Worm (Caenorhabditis elegans) whole organism, L4 larva: Measurements from ENCODE around the gene ugt-62.

Experiments
- dmd-8 ChIP-seq: fragments of 200-800 bp; sonication (Bioruptor generic); IDR thresholded peaks from 2 replicates; pipeline ENCODE4 v1.3.6; 2022; ENCODE audit warnings: missing genetic modification characterization, missing compliant biosample characterization
- lin-39 ChIP-seq: fragments of 150-350 bp; optimal IDR thresholded peaks from 2 replicates; lab custom pipeline; 2014; ENCODE audit warnings: missing biosample characterization, missing genetic modification reagents, missing genetic modification characterization
- nhr-41 ChIP-seq: fragments of 200-800 bp; sonication (Bioruptor generic); IDR thresholded peaks from 2 replicates; pipeline ENCODE4 v1.3.6; 2022; ENCODE audit warnings: missing genetic modification reagents, missing genetic modification characterization, missing compliant biosample characterization

- no peak for TF ChIP-seq dmd-8 (GFP tag; lab: Robert Waterston, UW)
- TF ChIP-seq lin-39 (tag; lab: Kevin White, UChicago) = no peak
- no peak for TF ChIP-seq nhr-41
These were observed at the start of gene ugt-62 for ce11 chrIII:4540604-4541003.
